5 fruit fly cellular contexts compared by ENCODE assay signal in genomic region chrX:15568353-15568982, dm6.
TF ChIP-seq lines count a peak whose summit lies in the region.

No protein-coding gene starts in this region.

- no peak for TF ChIP-seq CTCF in whole organism, embryonic (GFP tag; optimal IDR thresholded peaks at IDR 0.05; lab: Kevin White, UChicago)

TF ChIP-seq in whole organism, adult, 20 proteins besides CTCF, POLR2A, EP300 and RAD21:
- TF ChIP-seq CG7101 (tag; optimal IDR thresholded peaks at IDR 0.05; lab: Kevin White, UChicago), result peak; percentile 25
- no peak for TF ChIP-seq CG7045 (GFP tag; optimal IDR thresholded peaks at IDR 0.05; lab: Kevin White, UChicago)
- no peak for TF ChIP-seq pad (GFP tag; optimal IDR thresholded peaks at IDR 0.05; lab: Kevin White, UChicago)
- TF ChIP-seq bab1 (GFP tag; optimal IDR thresholded peaks at IDR 0.05; lab: Kevin White, UChicago), result peak; percentile 18

TF ChIP-seq in whole organism, embryonic, 481 proteins besides CTCF, POLR2A, EP300 and RAD21 (continues in another document):
- TF ChIP-seq CG12659 (GFP tag; optimal IDR thresholded peaks at IDR 0.05; lab: Kevin White, UChicago) (peak; percentile 8), CG17385 (GFP tag; optimal IDR thresholded peaks at IDR 0.05; lab: Kevin White, UChicago) (peak; percentile 59), bsh (GFP tag; optimal IDR thresholded peaks at IDR 0.05; lab: Kevin White, UChicago) (peak in 1 of 2 experiments; percentile 18), CG9727 (GFP tag; optimal IDR thresholded peaks at IDR 0.05; lab: Kevin White, UChicago) (peak; percentile 3), gem (tag; optimal IDR thresholded peaks at IDR 0.05; lab: Kevin White, UChicago) (peak; percentile 8), CG11504 (tag; optimal IDR thresholded peaks at IDR 0.05; lab: Kevin White, UChicago) (peak; percentile 29), CG12071 (GFP tag; optimal IDR thresholded peaks at IDR 0.05; lab: Kevin White, UChicago) (peak; percentile 8), sens (GFP tag; lab: Kevin White, UChicago) (peak; percentile 76), CG31224 (GFP tag; IDR thresholded peaks at IDR 0.05; lab: Robert Waterston, UW) (no peak), Med (GFP tag; lab: Kevin White, UChicago) (peak; percentile 57), CG4707 (GFP tag; optimal IDR thresholded peaks at IDR 0.05; lab: Kevin White, UChicago) (peak; percentile 24), ATbp (GFP tag; optimal IDR thresholded peaks at IDR 0.05; lab: Kevin White, UChicago) (no peak), hbn (GFP tag; IDR thresholded peaks at IDR 0.05; lab: Robert Waterston, UW; ENCODE audit: partially characterized antibody) (no peak), CG2678 (tag; optimal IDR thresholded peaks at IDR 0.05; lab: Kevin White, UChicago) (peak; percentile 18), ci (GFP tag; IDR thresholded peaks at IDR 0.05; lab: Robert Waterston, UW) (0 out of 3 replicates have a peak, but pooled peaks have one; percentile 22), MTF-1 (GFP tag; optimal IDR thresholded peaks at IDR 0.05; lab: Kevin White, UChicago; ENCODE audit: borderline replicate concordance) (peak; percentile 18), CG6813 (GFP tag; optimal IDR thresholded peaks at IDR 0.05; lab: Kevin White, UChicago) (peak; percentile 5), CG18262 (tag; optimal IDR thresholded peaks at IDR 0.05; lab: Kevin White, UChicago) (peak; percentile 30), CG17361 (GFP tag; IDR thresholded peaks at IDR 0.05; lab: Robert Waterston, UW) (peak; percentile 39; the same call in 2 of the 3 replicates), D19A (tag; optimal IDR thresholded peaks at IDR 0.05; lab: Kevin White, UChicago) (peak; percentile 94), nom (GFP tag; optimal IDR thresholded peaks at IDR 0.05; lab: Kevin White, UChicago) (peak; percentile 1)

TF ChIP-seq in whole organism, prepupa, 60 proteins besides CTCF, POLR2A, EP300 and RAD21:
- TF ChIP-seq svp (GFP tag; lab: Kevin White, UChicago) (peak; percentile 80), CG6854 (GFP tag; optimal IDR thresholded peaks at IDR 0.05; lab: Kevin White, UChicago) (peak; percentile 37), CG8632 (GFP tag; optimal IDR thresholded peaks at IDR 0.05; lab: Kevin White, UChicago) (peak; percentile 41), Eip93F (GFP tag; optimal IDR thresholded peaks at IDR 0.05; lab: Kevin White, UChicago) (peak; percentile 69), dsx (GFP tag; optimal IDR thresholded peaks at IDR 0.05; lab: Kevin White, UChicago; ENCODE audit: poor library complexity, severe bottlenecking) (peak; percentile 12), esn (GFP tag; optimal IDR thresholded peaks at IDR 0.05; lab: Kevin White, UChicago) (peak; percentile 34), CG10631 (GFP tag; optimal IDR thresholded peaks at IDR 0.05; lab: Kevin White, UChicago) (peak; percentile 12), Sox14 (GFP tag; optimal IDR thresholded peaks at IDR 0.05; lab: Kevin White, UChicago) (peak; percentile 4), vri (GFP tag; optimal IDR thresholded peaks at IDR 0.05; lab: Kevin White, UChicago) (peak; percentile 26), Sox102F (GFP tag; optimal IDR thresholded peaks at IDR 0.05; lab: Kevin White, UChicago) (no peak), fkh (GFP tag; optimal IDR thresholded peaks at IDR 0.05; lab: Kevin White, UChicago) (peak; percentile 63), CG1621 (tag; optimal IDR thresholded peaks at IDR 0.05; lab: Kevin White, UChicago) (no peak), Ets96B (tag; optimal IDR thresholded peaks at IDR 0.05; lab: Kevin White, UChicago) (peak; percentile 21), fd59A (GFP tag; optimal IDR thresholded peaks at IDR 0.05; lab: Kevin White, UChicago) (no peak), Eip78C (GFP tag; lab: Kevin White, UChicago) (peak; percentile 79), ss (GFP tag; optimal IDR thresholded peaks at IDR 0.05; lab: Kevin White, UChicago) (peak in 1 of 2 experiments; percentile 53), CG6276 (GFP tag; optimal IDR thresholded peaks at IDR 0.05; lab: Kevin White, UChicago) (no peak), CG3032 (tag; optimal IDR thresholded peaks at IDR 0.05; lab: Kevin White, UChicago) (peak; percentile 13)

TF ChIP-seq in whole organism, pupa, 21 proteins besides CTCF, POLR2A, EP300 and RAD21:
- TF ChIP-seq CG17806 (tag; optimal IDR thresholded peaks at IDR 0.05; lab: Kevin White, UChicago), result no peak
- TF ChIP-seq EcR (GFP tag; optimal IDR thresholded peaks at IDR 0.05; lab: Kevin White, UChicago), result peak; percentile 13
- peak; percentile 6 for TF ChIP-seq Pif1A (GFP tag; optimal IDR thresholded peaks at IDR 0.05; lab: Kevin White, UChicago)
- peak; percentile 8 for TF ChIP-seq Pif1B (GFP tag; optimal IDR thresholded peaks at IDR 0.05; lab: Kevin White, UChicago)

TF ChIP-seq in whole organism, wandering third instar larva, 38 proteins besides CTCF, POLR2A, EP300 and RAD21:
- TF ChIP-seq pan (optimal IDR thresholded peaks at IDR 0.05; lab: Kevin White, UChicago), result no peak
- no peak for TF ChIP-seq Abd-B (GFP tag; optimal IDR thresholded peaks at IDR 0.05; lab: Kevin White, UChicago)
- no peak for TF ChIP-seq rgr (GFP tag; optimal IDR thresholded peaks at IDR 0.05; lab: Kevin White, UChicago)
- peak; percentile 22 for TF ChIP-seq dmrt93B (GFP tag; optimal IDR thresholded peaks at IDR 0.05; lab: Kevin White, UChicago)
- peak; percentile 54 for TF ChIP-seq Hr83 (GFP tag; optimal IDR thresholded peaks at IDR 0.05; lab: Kevin White, UChicago; ENCODE audit: poor library complexity, severe bottlenecking)
- no peak for TF ChIP-seq fru (GFP tag; optimal IDR thresholded peaks at IDR 0.05; lab: Kevin White, UChicago)
- peak; percentile 31 for TF ChIP-seq psq (GFP tag; optimal IDR thresholded peaks at IDR 0.05; lab: Kevin White, UChicago)
- TF ChIP-seq Myc (optimal IDR thresholded peaks at IDR 0.05; lab: Kevin White, UChicago), result no peak
- no peak for TF ChIP-seq GATAd (GFP tag; optimal IDR thresholded peaks at IDR 0.05; lab: Kevin White, UChicago)
- TF ChIP-seq Hnf4 (GFP tag; optimal IDR thresholded peaks at IDR 0.05; lab: Kevin White, UChicago), result no peak
- TF ChIP-seq dsf (GFP tag; optimal IDR thresholded peaks at IDR 0.05; lab: Kevin White, UChicago; ENCODE audit: borderline replicate concordance), result no peak
- no peak for TF ChIP-seq Dif (GFP tag; optimal IDR thresholded peaks at IDR 0.05; lab: Kevin White, UChicago; ENCODE audit: partially characterized antibody)
- no peak for TF ChIP-seq Vsx2 (GFP tag; optimal IDR thresholded peaks at IDR 0.05; lab: Kevin White, UChicago; ENCODE audit: partially characterized antibody)
- no peak for TF ChIP-seq Dfd (GFP tag; optimal IDR thresholded peaks at IDR 0.05; lab: Kevin White, UChicago)
- TF ChIP-seq CG32264 (GFP tag; optimal IDR thresholded peaks at IDR 0.05; lab: Kevin White, UChicago), result no peak
- TF ChIP-seq Hr78 (GFP tag; optimal IDR thresholded peaks at IDR 0.05; lab: Kevin White, UChicago), result no peak
- TF ChIP-seq usp (GFP tag; optimal IDR thresholded peaks at IDR 0.05; lab: Kevin White, UChicago), result no peak
- no peak for TF ChIP-seq tai (GFP tag; optimal IDR thresholded peaks at IDR 0.05; lab: Kevin White, UChicago)
- TF ChIP-seq woc (GFP tag; optimal IDR thresholded peaks at IDR 0.05; lab: Kevin White, UChicago), result peak; percentile 6
- no peak for TF ChIP-seq N (GFP tag; optimal IDR thresholded peaks at IDR 0.05; lab: Kevin White, UChicago)
- TF ChIP-seq h (GFP tag; optimal IDR thresholded peaks at IDR 0.05; lab: Kevin White, UChicago), result peak; percentile 3
- TF ChIP-seq HLH106 (tag; optimal IDR thresholded peaks at IDR 0.05; lab: Kevin White, UChicago), result peak; percentile 29
- no peak for TF ChIP-seq dl (GFP tag; optimal IDR thresholded peaks at IDR 0.05; lab: Kevin White, UChicago; ENCODE audit: insufficient read depth in 1 of 2, partially characterized antibody in 2 of 2)
- no peak for TF ChIP-seq CG9705 (GFP tag; optimal IDR thresholded peaks at IDR 0.05; lab: Kevin White, UChicago)
- TF ChIP-seq br (GFP tag; optimal IDR thresholded peaks at IDR 0.05; lab: Kevin White, UChicago), result no peak
- TF ChIP-seq Mio (GFP tag; optimal IDR thresholded peaks at IDR 0.05; lab: Kevin White, UChicago), result no peak
- no peak for TF ChIP-seq lola (GFP tag; optimal IDR thresholded peaks at IDR 0.05; lab: Kevin White, UChicago)
- peak; percentile 37 for TF ChIP-seq Sp1 (GFP tag; optimal IDR thresholded peaks at IDR 0.05; lab: Kevin White, UChicago)
- no peak for TF ChIP-seq Jra (GFP tag; optimal IDR thresholded peaks at IDR 0.05; lab: Kevin White, UChicago)
- TF ChIP-seq jim (GFP tag; optimal IDR thresholded peaks at IDR 0.05; lab: Kevin White, UChicago), result no peak
- no peak for TF ChIP-seq ey (GFP tag; optimal IDR thresholded peaks at IDR 0.05; lab: Kevin White, UChicago)
- TF ChIP-seq Rel (GFP tag; optimal IDR thresholded peaks at IDR 0.05; lab: Kevin White, UChicago), result peak; percentile 18
- TF ChIP-seq Rel (tag; optimal IDR thresholded peaks at IDR 0.05; lab: Kevin White, UChicago), result peak; percentile 24
- no peak for TF ChIP-seq foxo (GFP tag; optimal IDR thresholded peaks at IDR 0.05; lab: Kevin White, UChicago)
- TF ChIP-seq sv (GFP tag; optimal IDR thresholded peaks at IDR 0.05; lab: Kevin White, UChicago), result no peak
- TF ChIP-seq brk (GFP tag; optimal IDR thresholded peaks at IDR 0.05; lab: Kevin White, UChicago), result no peak
- TF ChIP-seq sage (GFP tag; optimal IDR thresholded peaks at IDR 0.05; lab: Kevin White, UChicago), result no peak
- TF ChIP-seq OdsH (GFP tag; optimal IDR thresholded peaks at IDR 0.05; lab: Kevin White, UChicago), result no peak
- no peak for TF ChIP-seq CrebA (GFP tag; optimal IDR thresholded peaks at IDR 0.05; lab: Kevin White, UChicago; ENCODE audit: borderline replicate concordance)
